Worm (Caenorhabditis elegans): ENCODE data around the gene tald-1.

Gene tald-1

DNA sequence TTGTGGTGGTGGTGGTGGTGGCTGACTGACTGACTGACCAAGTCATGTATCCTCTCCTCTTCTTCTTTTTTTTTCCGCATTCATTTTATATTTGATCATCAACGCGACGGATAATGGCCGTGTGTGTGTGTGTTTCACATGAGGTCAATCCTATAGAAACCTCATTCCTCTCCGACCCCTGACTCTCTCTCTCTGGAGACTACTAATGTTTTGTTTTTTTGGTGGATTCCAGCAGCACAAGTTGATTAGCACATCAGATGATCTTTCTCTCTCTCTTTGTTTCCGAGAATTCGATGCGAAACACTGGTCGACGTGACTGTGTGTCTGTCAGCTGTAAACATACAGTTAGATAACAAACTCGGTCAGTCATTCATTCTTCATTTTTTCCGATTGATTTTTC lies 18.7 kb downstream of the tald-1 start, which contains the start of gene Y24D9A.7 (continued):
- TF ChIP-seq fkh-10 (GFP tag; optimal IDR thresholded peaks at IDR 0.05) (no peak), efl-3 (GFP tag; optimal IDR thresholded peaks at IDR 0.05) (no peak), unc-86 (tag; optimal IDR thresholded peaks at IDR 0.05) (no peak), snu-23 (GFP tag; optimal IDR thresholded peaks at IDR 0.05) (peak; percentile 27), jun-1 (tag; optimal IDR thresholded peaks at IDR 0.05) (no peak), hlh-17 (GFP tag; optimal IDR thresholded peaks at IDR 0.05; ENCODE audit: borderline replicate concordance) (no peak), tbx-2 (tag; optimal IDR thresholded peaks at IDR 0.05) (no peak), ceh-8 (GFP tag; optimal IDR thresholded peaks at IDR 0.05) (no peak), lin-13 (GFP tag; optimal IDR thresholded peaks at IDR 0.05) (no peak), ets-5 (GFP tag; IDR thresholded peaks at IDR 0.05) (no peak), nhr-76 (tag; optimal IDR thresholded peaks at IDR 0.05) (no peak), elt-3 (tag; optimal IDR thresholded peaks at IDR 0.05) (no peak), fkh-8 (tag; optimal IDR thresholded peaks at IDR 0.05) (no peak), xbp-1 (tag; optimal IDR thresholded peaks at IDR 0.05) (no peak), blmp-1 (tag; optimal IDR thresholded peaks at IDR 0.05) (peak; percentile 10), nhr-71 (tag; optimal IDR thresholded peaks at IDR 0.05) (peak; percentile 61), dpl-1 (GFP tag; optimal IDR thresholded peaks at IDR 0.05) (peak in 2 of 3 experiments; percentile 7 to 12), sox-4 (tag; optimal IDR thresholded peaks at IDR 0.05) (no peak)

DNA sequence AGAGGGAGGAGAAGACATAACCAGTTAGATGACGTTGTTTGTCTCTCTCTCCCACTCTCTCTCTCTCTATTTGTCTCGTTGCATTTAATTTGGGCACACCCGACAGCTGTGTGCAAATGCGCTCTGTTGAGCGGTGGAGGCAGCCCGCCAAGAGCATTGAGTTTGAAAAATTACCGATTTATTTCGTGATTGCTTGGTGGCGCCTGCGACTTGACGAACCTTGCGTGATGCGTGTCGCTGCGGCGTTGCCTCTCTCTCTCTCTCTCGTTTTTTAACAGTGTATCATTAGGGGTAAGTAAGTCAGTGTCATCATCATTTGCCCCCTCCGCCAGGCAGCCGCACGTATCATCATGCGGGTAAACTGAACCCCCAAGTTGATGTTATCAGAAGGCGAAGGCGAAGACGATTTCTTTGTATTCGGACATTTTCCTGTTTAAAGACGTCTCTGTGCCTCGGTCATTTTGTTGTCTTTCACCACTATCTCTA lies 19.6 kb downstream of the tald-1 start:
- TF ChIP-seq fkh-10 (GFP tag; optimal IDR thresholded peaks at IDR 0.05) (peak; percentile 47), ceh-63 (GFP tag; optimal IDR thresholded peaks at IDR 0.05) (no peak), zag-1 (tag; optimal IDR thresholded peaks at IDR 0.05) (peak; percentile 1), snpc-4 (tag; optimal IDR thresholded peaks at IDR 0.05) (peak; percentile 26), sox-4 (tag; optimal IDR thresholded peaks at IDR 0.05) (peak; percentile 41), grh-1 (GFP tag; IDR thresholded peaks at IDR 0.05) (peak; percentile 66; the same call in 1 of the 2 replicates), unc-98 (GFP tag; IDR thresholded peaks at IDR 0.05) (no peak), hlh-4 (tag; optimal IDR thresholded peaks at IDR 0.05) (no peak), C34B4.2 (tag; optimal IDR thresholded peaks at IDR 0.05) (no peak), dpl-1 (GFP tag; optimal IDR thresholded peaks at IDR 0.05) (peak; percentile 66 to 79 (median 69)), hlh-17 (GFP tag; optimal IDR thresholded peaks at IDR 0.05; ENCODE audit: borderline replicate concordance) (no peak), nhr-84 (tag; optimal IDR thresholded peaks at IDR 0.05) (no peak), egl-13 (tag; optimal IDR thresholded peaks at IDR 0.05) (no peak), lin-15B (tag; optimal IDR thresholded peaks at IDR 0.05) (peak; percentile 73), fos-1 (tag; optimal IDR thresholded peaks at IDR 0.05) (peak; percentile 54), ztf-4 (tag; optimal IDR thresholded peaks at IDR 0.05) (no peak), mef-2 (tag; optimal IDR thresholded peaks at IDR 0.05) (peak; percentile 12), sptf-1 (tag; optimal IDR thresholded peaks at IDR 0.05) (no peak), nhr-11 (tag; optimal IDR thresholded peaks at IDR 0.05) (no peak), unc-30 (tag; optimal IDR thresholded peaks at IDR 0.05) (no peak), mdl-1 (tag; optimal IDR thresholded peaks at IDR 0.05) (peak in 1 of 2 experiments; percentile 55), ceh-8 (GFP tag; optimal IDR thresholded peaks at IDR 0.05) (no peak), snu-23 (GFP tag; optimal IDR thresholded peaks at IDR 0.05) (peak; percentile 77), efl-3 (GFP tag; optimal IDR thresholded peaks at IDR 0.05) (no peak), xbp-1 (tag; optimal IDR thresholded peaks at IDR 0.05) (peak; percentile 78), nhr-20 (tag; optimal IDR thresholded peaks at IDR 0.05) (peak; percentile 75), F16B12.6 (tag; optimal IDR thresholded peaks at IDR 0.05) (peak; percentile 44), lin-35 (GFP tag; optimal IDR thresholded peaks at IDR 0.05) (peak; percentile 81 to 86), zip-4 (GFP tag; optimal IDR thresholded peaks at IDR 0.05) (no peak), nhr-237 (tag; optimal IDR thresholded peaks at IDR 0.05) (no peak), unc-86 (tag; optimal IDR thresholded peaks at IDR 0.05) (peak; percentile 62), nhr-76 (tag; optimal IDR thresholded peaks at IDR 0.05) (no peak), lir-3 (tag; optimal IDR thresholded peaks at IDR 0.05; ENCODE audit: poor library complexity) (peak; percentile 41), lin-13 (GFP tag; optimal IDR thresholded peaks at IDR 0.05) (peak; percentile 77), efl-1 (optimal IDR thresholded peaks at IDR 0.05) (peak; percentile 71 to 82), efl-1 (GFP tag; optimal IDR thresholded peaks at IDR 0.05 in 1 of 2) (peak; percentile 76 to 97), egl-27 (tag; optimal IDR thresholded peaks at IDR 0.05) (peak in 1 of 2 experiments; percentile 58), pax-3 (tag; optimal IDR thresholded peaks at IDR 0.05) (no peak), swsn-7 (tag; optimal IDR thresholded peaks at IDR 0.05) (peak; percentile 76), Y116A8C.19 (tag; optimal IDR thresholded peaks at IDR 0.05; ENCODE audit: borderline replicate concordance) (no peak), aha-1 (tag; optimal IDR thresholded peaks at IDR 0.05) (no peak), blmp-1 (tag; optimal IDR thresholded peaks at IDR 0.05) (peak; percentile 38), ama-1 (optimal IDR thresholded peaks at IDR 0.05) (peak; percentile 27), vab-15 (tag; optimal IDR thresholded peaks at IDR 0.05) (peak; percentile 63)

Data from whole organism, L1 larva.